Fruit fly (Drosophila melanogaster): Measurements from ENCODE around the gene CG42854.

CG42854 gene

DNA sequence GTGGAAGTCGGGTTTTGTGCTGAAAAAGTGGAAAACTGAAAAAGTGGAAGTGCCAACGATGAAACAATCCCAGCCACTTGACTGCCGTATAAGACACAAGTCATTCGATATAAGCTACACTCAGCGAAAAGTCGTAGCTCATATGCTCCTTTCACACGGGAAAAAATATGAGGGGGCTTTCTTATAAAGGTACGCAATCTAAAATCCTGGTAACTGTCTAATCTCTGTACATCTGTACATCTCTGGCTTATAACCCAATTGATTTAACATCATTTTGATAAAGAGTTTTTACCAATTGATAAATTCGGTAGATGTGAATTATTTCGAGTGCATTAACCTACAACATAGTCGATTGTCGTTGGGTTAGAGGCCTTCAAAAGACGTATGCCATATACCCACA is 28.0 kb upstream of the CG42854 start:
- no peak for TF ChIP-seq Hnf4 (GFP tag; optimal IDR thresholded peaks at IDR 0.05)
- TF ChIP-seq GATAd (GFP tag; optimal IDR thresholded peaks at IDR 0.05): no peak
- no peak for TF ChIP-seq woc (GFP tag; optimal IDR thresholded peaks at IDR 0.05)
- TF ChIP-seq Dif (GFP tag; optimal IDR thresholded peaks at IDR 0.05; ENCODE audit: partially characterized antibody): no peak
- TF ChIP-seq brk (GFP tag; optimal IDR thresholded peaks at IDR 0.05): no peak
- TF ChIP-seq br (GFP tag; optimal IDR thresholded peaks at IDR 0.05): no peak
- no peak for TF ChIP-seq tai (GFP tag; optimal IDR thresholded peaks at IDR 0.05)
- TF ChIP-seq fru (GFP tag; optimal IDR thresholded peaks at IDR 0.05): no peak
- no peak for TF ChIP-seq Hr83 (GFP tag; optimal IDR thresholded peaks at IDR 0.05; ENCODE audit: poor library complexity, severe bottlenecking)
- TF ChIP-seq Sp1 (GFP tag; optimal IDR thresholded peaks at IDR 0.05): no peak
- no peak for TF ChIP-seq CG9705 (GFP tag; optimal IDR thresholded peaks at IDR 0.05)
- no peak for TF ChIP-seq Mio (GFP tag; optimal IDR thresholded peaks at IDR 0.05)
- no peak for TF ChIP-seq ey (GFP tag; optimal IDR thresholded peaks at IDR 0.05)

DNA sequence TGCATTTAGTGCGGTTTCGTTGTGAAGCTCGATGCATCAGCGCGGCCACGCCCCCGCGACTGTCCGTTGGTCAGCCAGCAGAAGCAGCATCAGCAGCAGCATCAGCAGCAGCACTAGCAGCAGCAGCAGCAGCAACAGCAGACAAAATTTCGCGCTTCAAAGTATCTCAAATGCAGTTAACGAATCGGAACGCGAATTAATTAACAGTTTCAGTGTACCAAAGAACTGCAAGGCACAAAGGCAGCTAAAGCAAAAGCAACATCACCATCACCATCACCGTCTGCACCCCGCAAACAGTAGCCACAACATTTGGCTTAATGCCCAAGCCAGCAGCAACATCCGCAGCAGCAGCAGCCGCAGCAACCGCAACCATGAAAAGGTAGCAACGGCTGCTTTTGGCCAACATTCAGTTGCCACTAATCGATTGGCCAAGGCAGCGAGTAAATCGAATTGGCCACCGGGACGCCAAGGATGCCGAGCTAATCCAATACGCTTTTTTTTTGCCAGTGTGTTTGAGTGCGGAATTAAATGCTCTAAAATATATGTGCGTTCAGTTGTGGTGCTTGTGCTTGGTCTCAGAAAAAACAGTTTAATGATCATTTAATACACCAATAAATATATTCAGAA is 18.7 kb upstream of the CG42854 start:
- TF ChIP-seq Dfd (GFP tag; optimal IDR thresholded peaks at IDR 0.05) (peak; percentile 93), br (GFP tag; optimal IDR thresholded peaks at IDR 0.05) (no peak)

DNA sequence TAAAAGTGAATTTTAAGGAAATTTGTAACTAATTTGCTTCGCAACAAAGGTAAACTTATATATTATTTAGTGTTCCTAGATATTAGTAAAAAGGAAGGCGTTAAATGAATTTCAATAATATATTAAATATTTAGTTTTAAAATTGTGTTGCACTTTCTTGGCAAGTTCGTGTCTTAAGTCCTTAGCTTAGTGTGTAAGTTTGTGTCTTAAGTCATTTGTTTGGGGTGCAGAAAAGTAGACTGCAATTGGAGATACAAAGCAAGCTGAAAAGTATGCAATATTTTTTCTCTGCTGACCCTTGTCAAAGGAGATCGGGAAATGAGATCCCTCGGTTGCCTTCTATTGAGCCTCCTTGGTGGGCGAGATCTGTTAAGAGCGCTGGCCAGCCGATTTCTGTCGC is 15.2 kb upstream of the CG42854 start:
- peak; percentile 45 for TF ChIP-seq N (GFP tag; optimal IDR thresholded peaks at IDR 0.05)
- TF ChIP-seq CrebA (GFP tag; optimal IDR thresholded peaks at IDR 0.05; ENCODE audit: borderline replicate concordance): no peak

DNA sequence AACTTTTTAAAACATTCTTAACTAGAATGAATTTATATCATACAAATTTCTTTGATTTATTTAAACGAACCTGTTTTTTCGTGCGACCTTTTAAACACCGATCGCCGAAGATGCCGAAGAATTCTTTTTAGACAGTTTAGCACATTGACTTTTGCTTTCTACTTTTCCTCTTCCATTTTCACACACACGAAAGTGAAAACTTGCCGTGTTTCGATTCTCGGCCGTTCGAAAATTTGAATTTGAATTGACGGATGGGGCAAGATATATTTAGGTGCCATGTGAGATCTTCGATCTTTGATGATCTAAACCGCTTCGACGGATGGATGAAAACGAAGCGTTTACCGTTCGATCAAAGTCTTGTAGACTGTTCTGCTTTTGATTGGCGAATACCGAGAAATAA is 8.9 kb upstream of the CG42854 start:
- TF ChIP-seq Myc (optimal IDR thresholded peaks at IDR 0.05): no peak
- no peak for TF ChIP-seq tai (GFP tag; optimal IDR thresholded peaks at IDR 0.05)
- TF ChIP-seq Abd-B (GFP tag; optimal IDR thresholded peaks at IDR 0.05): no peak
- no peak for TF ChIP-seq foxo (GFP tag; optimal IDR thresholded peaks at IDR 0.05)

DNA sequence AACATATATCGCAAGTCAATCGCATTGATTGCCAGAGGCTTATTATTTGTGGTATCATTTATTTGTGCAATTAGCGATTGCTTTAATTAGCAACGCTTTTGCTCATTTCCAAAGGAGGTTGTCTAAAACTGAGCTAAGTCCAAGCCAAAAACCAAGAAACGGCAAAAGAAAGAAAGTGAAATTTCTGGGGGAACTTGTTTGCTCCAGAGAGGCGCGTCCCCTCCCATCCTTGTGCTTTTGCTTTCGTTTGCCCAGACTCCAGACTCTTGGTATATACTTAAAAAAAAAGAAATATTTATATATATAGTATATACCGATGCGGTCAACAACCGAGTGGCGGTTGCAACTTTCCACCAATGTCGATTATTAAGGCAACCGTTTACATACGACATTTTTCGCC is 7.3 kb upstream of the CG42854 start:
- TF ChIP-seq OdsH (GFP tag; optimal IDR thresholded peaks at IDR 0.05) (no peak), Dif (GFP tag; optimal IDR thresholded peaks at IDR 0.05; ENCODE audit: partially characterized antibody) (no peak), Abd-B (GFP tag; optimal IDR thresholded peaks at IDR 0.05) (no peak), woc (GFP tag; optimal IDR thresholded peaks at IDR 0.05) (no peak), N (GFP tag; optimal IDR thresholded peaks at IDR 0.05) (no peak), GATAd (GFP tag; optimal IDR thresholded peaks at IDR 0.05) (no peak), HLH106 (tag; optimal IDR thresholded peaks at IDR 0.05) (no peak), Hr78 (GFP tag; optimal IDR thresholded peaks at IDR 0.05) (no peak)

DNA sequence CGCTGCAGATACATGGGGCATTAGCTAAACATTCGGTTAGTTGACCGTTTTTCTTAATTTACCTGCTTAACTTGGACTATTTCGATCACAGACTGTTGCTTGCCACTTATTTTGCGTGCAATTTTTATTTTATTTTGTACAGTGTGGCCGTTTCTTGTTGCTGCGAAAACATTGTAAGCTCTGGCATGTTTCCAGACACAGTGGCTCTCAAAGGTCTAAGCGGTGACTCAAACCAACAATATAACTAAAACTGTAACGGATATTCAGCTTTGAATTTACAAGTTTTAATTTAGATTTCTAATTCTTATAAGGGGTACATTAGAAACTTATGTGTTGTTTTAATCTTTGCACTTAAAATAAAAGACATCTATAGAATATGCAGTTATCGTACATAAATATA is 2.5 kb upstream of the CG42854 start, which contains the start of gene CG8675:
Gene CG8675 (minus strand): TSS at position 177 of the 400 bp plus-strand sequence.
- no peak for TF ChIP-seq rgr (GFP tag; optimal IDR thresholded peaks at IDR 0.05)
- TF ChIP-seq Sp1 (GFP tag; optimal IDR thresholded peaks at IDR 0.05): no peak
- peak; percentile 86 for TF ChIP-seq Myc (optimal IDR thresholded peaks at IDR 0.05)
- TF ChIP-seq sv (GFP tag; optimal IDR thresholded peaks at IDR 0.05): no peak
- TF ChIP-seq Hr83 (GFP tag; optimal IDR thresholded peaks at IDR 0.05; ENCODE audit: poor library complexity, severe bottlenecking): no peak
- TF ChIP-seq Rel (GFP tag; optimal IDR thresholded peaks at IDR 0.05): no peak
- TF ChIP-seq Rel (tag; optimal IDR thresholded peaks at IDR 0.05): no peak
- no peak for TF ChIP-seq Vsx2 (GFP tag; optimal IDR thresholded peaks at IDR 0.05; ENCODE audit: partially characterized antibody)

DNA sequence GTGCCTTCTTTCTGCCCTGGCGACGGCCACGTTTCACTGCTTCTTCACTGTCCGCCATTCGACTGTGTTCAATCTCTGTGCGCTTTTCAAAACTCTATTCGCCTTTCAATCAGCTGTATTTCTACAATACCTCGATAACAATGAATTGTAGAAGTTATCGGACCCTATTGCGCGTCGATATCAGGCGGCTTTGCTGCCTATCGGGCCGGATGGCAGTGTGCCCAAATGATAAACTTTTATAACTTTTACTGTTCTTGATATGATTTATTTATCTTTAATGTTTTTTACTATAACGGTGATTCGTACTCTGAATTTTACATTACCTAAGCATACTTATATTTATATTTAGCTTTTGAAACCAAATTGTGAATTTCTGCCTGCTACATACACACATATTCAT is 2.0 kb downstream of the CG42854 start, which contains the start of gene CG8915:
Gene CG8915 (minus strand): TSS at position 148 of the 400 bp plus-strand sequence.
- TF ChIP-seq rgr (GFP tag; optimal IDR thresholded peaks at IDR 0.05) (peak; percentile 32), dmrt93B (GFP tag; optimal IDR thresholded peaks at IDR 0.05) (no peak)

All from whole organism, wandering third instar larva.